Worm (Caenorhabditis elegans): ENCODE data around the gene F14D2.8.

F14D2.8 gene

DNA sequence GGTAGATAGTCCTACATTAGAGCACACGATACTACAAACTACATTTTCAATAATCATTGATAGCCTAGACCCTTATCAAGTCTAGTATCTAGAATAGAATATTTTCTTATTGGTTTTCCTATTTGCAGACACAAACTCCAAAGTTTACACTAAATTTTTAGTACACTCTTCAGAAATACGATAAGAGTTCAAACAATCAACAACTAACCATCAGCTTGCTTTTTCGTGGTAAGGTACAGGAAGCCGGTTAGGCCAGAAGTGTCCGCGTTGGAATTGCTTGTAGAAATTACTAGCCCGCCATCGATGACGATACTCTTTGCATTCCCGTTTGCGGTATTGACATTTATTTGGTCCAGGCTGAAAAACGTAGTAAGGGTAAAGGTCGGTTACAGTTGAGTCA lies 27.4 kb downstream of the F14D2.8 start, which contains the start of gene Y46D2A.1:
Gene Y46D2A.1, plus strand, starts transcription at position 301 of the 400 bp plus-strand sequence.
- TF ChIP-seq mbf-1 (tag; optimal IDR thresholded peaks at IDR 0.05) = no peak
- no peak for TF ChIP-seq lin-13 (GFP tag; optimal IDR thresholded peaks at IDR 0.05)
- TF ChIP-seq Y55F3AM.14 (GFP tag; optimal IDR thresholded peaks at IDR 0.05) = no peak
- TF ChIP-seq lsy-2 (tag; optimal IDR thresholded peaks at IDR 0.05) = no peak

DNA sequence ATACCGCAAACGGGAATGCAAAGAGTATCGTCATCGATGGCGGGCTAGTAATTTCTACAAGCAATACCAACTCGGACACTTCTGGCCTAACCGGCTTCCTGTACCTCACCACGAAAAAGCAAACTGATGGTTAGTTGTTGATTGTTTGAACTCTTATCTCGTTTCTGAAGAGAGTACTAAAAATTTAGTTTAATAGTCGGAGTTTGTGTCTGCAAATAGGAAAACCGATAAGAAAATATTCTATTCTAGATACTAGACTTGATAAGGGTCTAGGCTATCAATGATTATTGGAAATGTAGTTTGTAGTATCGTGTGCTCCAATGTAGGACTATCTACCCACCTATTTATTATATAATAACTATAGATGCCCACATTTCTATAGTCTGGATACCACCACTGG lies 30.8 kb downstream of the F14D2.8 start:
- TF ChIP-seq nhr-237 (tag; optimal IDR thresholded peaks at IDR 0.05) (no peak), sma-9 (GFP tag; optimal IDR thresholded peaks at IDR 0.05) (peak; percentile 0), sma-9 (tag; optimal IDR thresholded peaks at IDR 0.05) (no peak)

DNA sequence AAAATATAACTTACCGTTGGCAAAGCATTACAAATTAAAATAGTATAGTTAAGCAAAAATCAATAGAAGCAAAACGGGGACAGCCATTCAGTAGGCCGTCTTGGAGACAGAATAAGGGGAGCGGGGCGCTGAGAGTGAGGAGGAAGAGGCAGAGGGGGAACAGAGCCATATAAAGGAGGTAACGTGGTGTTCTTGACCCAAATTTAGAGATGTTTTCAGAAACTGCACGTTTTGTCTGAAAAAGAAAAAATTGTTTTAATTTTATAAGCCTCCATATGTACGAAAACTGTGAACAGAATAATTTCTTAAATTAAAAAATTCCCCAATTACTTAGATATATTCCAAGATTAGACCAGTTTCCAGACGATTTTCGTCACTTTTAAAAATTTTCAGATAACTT lies 36.2 kb downstream of the F14D2.8 start, which contains the start of gene F39E9.6:
Gene F39E9.6, minus strand, starts transcription at position 101 of the 400 bp plus-strand sequence.
- TF ChIP-seq dmd-4 (tag; optimal IDR thresholded peaks at IDR 0.05) (no peak), C34F6.9 (tag; optimal IDR thresholded peaks at IDR 0.05) (no peak), skn-1 (tag; optimal IDR thresholded peaks at IDR 0.05) (no peak), mab-5 (tag; optimal IDR thresholded peaks at IDR 0.05) (no peak), sma-3 (GFP tag; optimal IDR thresholded peaks at IDR 0.05) (no peak), zag-1 (tag; optimal IDR thresholded peaks at IDR 0.05) (no peak), unc-62 (GFP tag; optimal IDR thresholded peaks at IDR 0.05) (no peak), ZK546.5 (tag; optimal IDR thresholded peaks at IDR 0.05) (no peak), F13H6.1 (tag; optimal IDR thresholded peaks at IDR 0.05) (no peak), nhr-10 (tag; optimal IDR thresholded peaks at IDR 0.05) (no peak), nhr-6 (tag; optimal IDR thresholded peaks at IDR 0.05) (no peak), ceh-16 (tag; optimal IDR thresholded peaks at IDR 0.05) (no peak), lin-39 (tag; optimal IDR thresholded peaks at IDR 0.05) (no peak)

DNA sequence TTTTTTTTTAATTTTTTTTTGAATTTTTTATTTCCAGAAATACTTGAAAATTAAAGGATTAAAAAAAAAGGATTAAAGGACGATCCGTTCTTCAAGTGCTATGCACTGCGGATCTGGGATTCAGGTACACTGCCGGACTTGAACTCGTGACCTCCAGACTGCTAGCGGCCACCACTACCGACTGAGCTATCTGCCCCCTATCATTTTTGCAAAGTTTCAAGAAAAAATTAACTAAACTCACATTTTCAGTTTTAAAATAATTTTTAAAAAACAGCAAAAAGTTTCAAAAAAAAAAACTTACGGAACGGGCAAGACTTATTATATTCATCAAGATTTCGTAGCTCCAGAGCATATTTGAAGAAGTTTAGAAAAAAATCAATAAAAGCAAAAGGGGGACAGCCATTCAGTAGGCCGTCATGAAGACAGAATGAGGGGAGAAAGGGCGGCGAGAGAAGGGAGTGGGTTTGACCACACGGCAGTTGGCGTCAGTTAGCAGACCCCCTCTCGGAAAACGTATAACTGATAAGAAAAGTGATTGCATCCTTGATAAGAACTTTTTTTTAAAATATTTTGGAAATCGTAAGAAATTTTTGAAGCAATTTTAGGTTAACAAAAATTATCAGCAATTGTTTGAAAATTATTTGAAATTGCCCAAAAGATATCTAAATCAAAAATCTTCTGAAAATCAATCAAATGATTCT lies 38.6 kb downstream of the F14D2.8 start:
- TF ChIP-seq lsy-2 (tag; optimal IDR thresholded peaks at IDR 0.05) (no peak), fos-1 (tag; optimal IDR thresholded peaks at IDR 0.05) (peak; percentile 34)

DNA sequence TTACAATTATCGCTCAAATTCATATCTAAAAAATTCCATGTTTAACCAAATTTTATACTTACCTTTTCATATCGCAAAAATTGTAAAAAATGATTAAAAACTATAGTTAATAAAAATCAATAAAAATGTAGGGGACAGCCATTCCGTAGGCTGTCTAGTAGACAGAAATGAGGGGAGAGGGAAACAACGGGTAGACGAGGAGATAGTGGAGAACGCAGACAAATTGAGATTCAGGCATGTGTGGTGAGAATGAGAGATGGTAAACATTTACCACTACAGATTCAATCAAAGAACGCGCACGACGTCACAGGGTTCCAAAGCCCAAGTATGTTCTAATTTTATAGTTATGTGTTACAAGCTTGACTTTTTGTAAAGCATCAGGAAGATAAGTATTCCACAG lies 46.1 kb downstream of the F14D2.8 start:
- TF ChIP-seq nhr-129 (tag; optimal IDR thresholded peaks at IDR 0.05) = no peak
- peak; percentile 34 for TF ChIP-seq unc-55 (GFP tag; optimal IDR thresholded peaks at IDR 0.05)
- TF ChIP-seq lin-13 (GFP tag; optimal IDR thresholded peaks at IDR 0.05) = no peak

DNA sequence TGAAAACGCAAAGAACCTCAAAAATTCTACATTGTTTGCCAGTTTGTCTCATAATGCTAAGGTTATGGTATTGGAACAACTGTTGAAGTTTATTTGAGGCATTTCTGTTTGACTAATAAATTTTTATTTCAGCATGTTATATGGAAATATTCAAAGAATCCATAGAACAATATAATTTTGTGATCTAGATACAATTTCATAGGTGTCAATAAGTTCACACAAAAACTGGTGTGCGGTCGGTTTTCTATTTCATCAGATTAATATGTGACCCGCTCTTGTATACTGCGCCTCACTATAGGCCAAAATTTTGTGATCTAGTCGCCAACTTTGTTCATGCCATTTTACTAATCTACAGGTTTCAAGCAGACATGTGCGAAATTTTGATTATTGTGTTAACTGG lies 50.2 kb downstream of the F14D2.8 start, which contains the start of gene btb-22:
Gene btb-22, plus strand, starts transcription at position 301 of the 400 bp plus-strand sequence.
- no peak for TF ChIP-seq aly-2 (tag; optimal IDR thresholded peaks at IDR 0.05)
- TF ChIP-seq nhr-11 (tag; optimal IDR thresholded peaks at IDR 0.05) = no peak
- TF ChIP-seq lin-39 (tag; optimal IDR thresholded peaks at IDR 0.05) = no peak
- TF ChIP-seq R02D3.7 (tag; optimal IDR thresholded peaks at IDR 0.05) = no peak
- no peak for TF ChIP-seq elt-1 (tag; optimal IDR thresholded peaks at IDR 0.05)
- TF ChIP-seq crh-2 (tag; optimal IDR thresholded peaks at IDR 0.05) = no peak
- no peak for TF ChIP-seq F13H6.1 (tag; optimal IDR thresholded peaks at IDR 0.05)
- no peak for TF ChIP-seq nhr-77 (tag; optimal IDR thresholded peaks at IDR 0.05)
- no peak for TF ChIP-seq skn-1 (tag; optimal IDR thresholded peaks at IDR 0.05)
- no peak for TF ChIP-seq nhr-237 (tag; optimal IDR thresholded peaks at IDR 0.05)
- no peak for TF ChIP-seq ztf-11 (tag; optimal IDR thresholded peaks at IDR 0.05)
- no peak for TF ChIP-seq zag-1 (tag; optimal IDR thresholded peaks at IDR 0.05)
- TF ChIP-seq Y55F3AM.14 (GFP tag; optimal IDR thresholded peaks at IDR 0.05) = no peak
- no peak for TF ChIP-seq ceh-82 (tag; optimal IDR thresholded peaks at IDR 0.05)
- no peak for TF ChIP-seq ceh-16 (tag; optimal IDR thresholded peaks at IDR 0.05)
- no peak for TF ChIP-seq C34F6.9 (tag; optimal IDR thresholded peaks at IDR 0.05)

DNA sequence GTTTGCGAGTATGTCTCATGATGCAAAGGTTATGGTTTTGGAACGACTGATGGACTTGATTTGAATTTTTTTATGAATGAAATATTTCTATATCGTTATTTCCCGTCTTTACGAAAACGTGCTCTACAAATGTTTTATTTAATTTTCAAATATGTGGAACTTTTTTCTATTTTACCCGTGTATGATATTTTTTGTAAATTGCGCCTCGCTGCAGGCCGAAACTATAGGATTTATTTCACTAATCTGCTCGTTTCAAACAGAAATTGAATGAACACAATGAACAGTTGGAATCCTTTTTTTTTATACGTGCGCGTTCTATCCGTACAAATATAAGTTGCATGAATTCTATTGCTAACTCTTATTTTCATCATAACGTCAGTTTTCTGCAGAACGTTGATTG lies 51.8 kb downstream of the F14D2.8 start, which contains the start of gene btb-18:
Gene btb-18, plus strand, starts transcription at position 301 of the 400 bp plus-strand sequence.
- no peak for TF ChIP-seq zag-1 (tag; optimal IDR thresholded peaks at IDR 0.05)
- no peak for TF ChIP-seq skn-1 (tag; optimal IDR thresholded peaks at IDR 0.05)

Data from whole organism, L2 larva.